Worm (Caenorhabditis elegans) whole organism, L3 larva: ENCODE results near the gene srh-211.

Source experiments
- fkh-10 ChIP-seq: sonication (generic microtip); optimal IDR thresholded peaks from 2 replicates; lab custom pipeline; 2017; ENCODE audit warnings: missing biosample characterization, missing genetic modification reagents, missing genetic modification characterization
- nhr-11 ChIP-seq: fragments of 150-350 bp; optimal IDR thresholded peaks from 2 replicates; lab custom pipeline; 2014; ENCODE audit warnings: missing biosample characterization, missing genetic modification characterization
- nhr-77 ChIP-seq: fragments of 150-350 bp; optimal IDR thresholded peaks from 2 replicates; lab custom pipeline; 2014; ENCODE audit warnings: missing biosample characterization, missing genetic modification characterization

ce11 chrV:4109873-4110272 lies 28.7 kb upstream of the srh-211 start, which contains the start of gene clc-18:
- no peak for TF ChIP-seq nhr-11
- no peak for TF ChIP-seq nhr-77 (tag; lab: Kevin White, UChicago)
- TF ChIP-seq fkh-10 (GFP tag; lab: Kevin White, UChicago) = no peak
